Worm (Caenorhabditis elegans) whole organism, L2 larva: Measurements from ENCODE around the gene alg-2.

Experiments used
- elt-3 ChIP-seq: sonication (generic microtip); optimal IDR thresholded peaks from 2 replicates; lab custom pipeline; 2017; ENCODE audit warnings: missing biosample characterization, missing genetic modification characterization
- lin-11 ChIP-seq: fragments of 150-350 bp; sonication (generic microtip); optimal IDR thresholded peaks from 2 replicates; lab custom pipeline; 2014; ENCODE audit warnings: missing biosample characterization, missing genetic modification characterization, inconsistent platforms, mixed read lengths
- lin-39 ChIP-seq: fragments of 150-350 bp; optimal IDR thresholded peaks from 2 replicates; lab custom pipeline; 2014; ENCODE audit warnings: missing biosample characterization, missing genetic modification reagents, missing genetic modification characterization
- sma-3 ChIP-seq: sonication (generic microtip); optimal IDR thresholded peaks from 2 replicates; lab custom pipeline; 2016; ENCODE audit warnings: missing genetic modification reagents, missing genetic modification characterization, missing compliant biosample characterization
- snpc-4 ChIP-seq: fragments of 150-350 bp; optimal IDR thresholded peaks from 2 replicates; lab custom pipeline; 2014; ENCODE audit warnings: missing biosample characterization, missing genetic modification characterization
- unc-62 ChIP-seq: fragments of 150-350 bp; optimal IDR thresholded peaks from 2 replicates; lab custom pipeline; 2014; ENCODE audit warnings: missing biosample characterization, missing genetic modification reagents, missing genetic modification characterization

ce11 chrII:843971-844370, 29.0 kb upstream of the alg-2 start, which contains the start of gene F28A10.4:
- no peak for TF ChIP-seq lin-11 (tag; lab: Kevin White, UChicago)
- TF ChIP-seq sma-3 (GFP tag; lab: Kevin White, UChicago): no peak
- TF ChIP-seq snpc-4 (tag; lab: Kevin White, UChicago): no peak
- no peak for TF ChIP-seq unc-62 (GFP tag; lab: Kevin White, UChicago)
- no peak for TF ChIP-seq lin-39
- TF ChIP-seq elt-3 (tag; lab: Kevin White, UChicago): no peak
